Worm (Caenorhabditis elegans): ENCODE data around the gene swsn-6.

swsn-6 gene

DNA sequence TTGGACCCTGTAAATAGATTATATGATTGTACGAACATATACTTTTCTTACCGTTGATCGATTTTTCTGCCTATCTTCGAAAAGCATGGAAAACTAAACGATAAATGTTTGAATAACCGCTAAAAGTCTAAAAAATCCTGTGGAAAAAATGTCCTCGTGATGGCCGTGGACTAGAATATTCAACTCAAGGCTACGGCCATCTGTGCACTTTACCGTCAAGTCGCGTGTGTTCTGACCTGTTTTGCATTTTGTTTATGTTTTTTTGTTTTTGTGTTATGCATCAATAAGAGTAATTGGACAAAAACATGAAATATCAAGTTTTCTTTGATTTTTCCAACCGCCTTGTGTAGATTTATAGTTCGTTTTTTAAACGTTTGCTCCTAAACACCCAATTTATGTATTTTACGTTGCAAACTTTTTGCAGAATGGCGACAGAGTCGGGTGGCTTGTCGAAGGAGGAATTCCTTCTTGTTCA, 30.7 kb upstream of the swsn-6 start, which contains the start of the genes hda-6 and F41H10.4 (continued):
- peak; percentile 75 for TF ChIP-seq unc-55 (GFP tag; optimal IDR thresholded peaks at IDR 0.05)
- TF ChIP-seq ceh-82 (tag; optimal IDR thresholded peaks at IDR 0.05), result no peak
- TF ChIP-seq skn-1 (tag; optimal IDR thresholded peaks at IDR 0.05), result no peak
- no peak for TF ChIP-seq unc-39 (tag; optimal IDR thresholded peaks at IDR 0.05)
- TF ChIP-seq nhr-21 (tag; optimal IDR thresholded peaks at IDR 0.05), result peak; percentile 55
- no peak for TF ChIP-seq ztf-1 (GFP tag; conservative IDR thresholded peaks at IDR 0.05)
- TF ChIP-seq dmd-4 (tag; optimal IDR thresholded peaks at IDR 0.05), result no peak
- TF ChIP-seq aly-2 (tag; optimal IDR thresholded peaks at IDR 0.05), result no peak
- no peak for TF ChIP-seq nhr-11 (tag; optimal IDR thresholded peaks at IDR 0.05)
- peak; percentile 87 for TF ChIP-seq nhr-25 (tag; optimal IDR thresholded peaks at IDR 0.05)
- TF ChIP-seq nhr-12 (tag; optimal IDR thresholded peaks at IDR 0.05), result no peak
- TF ChIP-seq nhr-10 (tag; optimal IDR thresholded peaks at IDR 0.05), result no peak
- TF ChIP-seq crh-2 (tag; optimal IDR thresholded peaks at IDR 0.05), result peak; percentile 72
- no peak for TF ChIP-seq lin-39 (tag; optimal IDR thresholded peaks at IDR 0.05)
- peak; percentile 66 for TF ChIP-seq nhr-6 (tag; optimal IDR thresholded peaks at IDR 0.05)
- TF ChIP-seq mbf-1 (tag; optimal IDR thresholded peaks at IDR 0.05), result no peak
- no peak for TF ChIP-seq unc-62 (GFP tag; optimal IDR thresholded peaks at IDR 0.05)
- peak; percentile 13 for TF ChIP-seq R02D3.7 (tag; optimal IDR thresholded peaks at IDR 0.05)
- TF ChIP-seq peb-1 (tag; optimal IDR thresholded peaks at IDR 0.05), result no peak
- no peak for TF ChIP-seq blmp-1 (tag; optimal IDR thresholded peaks at IDR 0.05; ENCODE audit: insufficient read depth)
- TF ChIP-seq ZK546.5 (tag; optimal IDR thresholded peaks at IDR 0.05), result no peak
- TF ChIP-seq sma-9 (GFP tag; optimal IDR thresholded peaks at IDR 0.05), result peak; percentile 83
- no peak for TF ChIP-seq sma-9 (tag; optimal IDR thresholded peaks at IDR 0.05)

DNA sequence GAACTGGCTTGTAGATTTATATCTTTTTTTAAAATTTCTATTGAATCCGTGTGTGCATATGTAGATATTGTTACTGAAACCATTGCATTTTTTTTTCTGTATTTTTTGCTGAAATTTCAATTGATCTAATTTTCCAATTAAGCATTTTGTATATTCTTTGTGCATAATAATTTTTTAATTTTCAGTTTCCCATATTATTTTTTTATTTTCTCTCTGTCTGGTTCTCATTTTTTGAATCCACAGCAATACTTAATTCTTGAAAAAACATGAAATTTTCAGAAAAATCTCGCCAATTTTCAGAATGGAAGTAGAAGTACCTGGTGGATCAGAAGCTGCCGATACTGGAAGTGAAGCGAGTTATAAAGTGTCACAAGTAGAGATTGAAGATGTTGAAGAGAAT, 28.3 kb upstream of the swsn-6 start, which contains the start of gene sand-1:
TSS of gene sand-1 (plus strand) at position 301 of the 400 bp plus-strand sequence.
- no peak for TF ChIP-seq nhr-25 (tag; optimal IDR thresholded peaks at IDR 0.05)
- TF ChIP-seq nhr-129 (tag; optimal IDR thresholded peaks at IDR 0.05), result no peak
- TF ChIP-seq crh-2 (tag; optimal IDR thresholded peaks at IDR 0.05), result no peak
- no peak for TF ChIP-seq peb-1 (tag; optimal IDR thresholded peaks at IDR 0.05)
- TF ChIP-seq mdl-1 (tag; optimal IDR thresholded peaks at IDR 0.05), result no peak
- TF ChIP-seq unc-39 (tag; optimal IDR thresholded peaks at IDR 0.05), result no peak
- no peak for TF ChIP-seq nhr-10 (tag; optimal IDR thresholded peaks at IDR 0.05)
- no peak for TF ChIP-seq nhr-237 (tag; optimal IDR thresholded peaks at IDR 0.05)
- no peak for TF ChIP-seq ztf-1 (GFP tag; conservative IDR thresholded peaks at IDR 0.05)
- TF ChIP-seq sem-4 (tag; optimal IDR thresholded peaks at IDR 0.05), result no peak
- no peak for TF ChIP-seq alr-1 (tag; optimal IDR thresholded peaks at IDR 0.05)
- no peak for TF ChIP-seq C34F6.9 (tag; optimal IDR thresholded peaks at IDR 0.05)
- no peak for TF ChIP-seq ceh-16 (tag; optimal IDR thresholded peaks at IDR 0.05)

DNA sequence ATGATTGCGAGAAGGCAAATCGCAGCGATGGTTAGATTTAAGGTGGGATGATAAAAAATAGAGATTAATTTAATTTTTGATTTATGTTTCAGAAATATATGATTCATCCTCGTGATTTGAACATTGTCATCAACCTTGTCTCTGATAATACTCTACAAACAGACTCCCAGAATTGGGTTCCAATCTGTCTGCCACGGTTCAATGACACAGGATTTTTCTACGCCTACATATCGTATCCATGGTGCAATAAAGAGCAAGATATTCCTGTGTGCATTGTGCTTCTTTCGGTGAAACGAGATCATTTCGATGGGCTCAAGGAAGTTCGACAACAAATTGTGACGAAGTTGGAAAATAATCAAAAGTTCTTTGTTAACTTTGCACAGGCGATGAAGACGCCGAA, 26.9 kb upstream of the swsn-6 start:
- TF ChIP-seq ceh-16 (tag; optimal IDR thresholded peaks at IDR 0.05) (no peak), blmp-1 (tag; optimal IDR thresholded peaks at IDR 0.05; ENCODE audit: insufficient read depth) (no peak), sma-9 (GFP tag; optimal IDR thresholded peaks at IDR 0.05) (no peak), sma-9 (tag; optimal IDR thresholded peaks at IDR 0.05) (no peak), lsy-2 (tag; optimal IDR thresholded peaks at IDR 0.05) (no peak), nhr-237 (tag; optimal IDR thresholded peaks at IDR 0.05) (no peak), fos-1 (tag; optimal IDR thresholded peaks at IDR 0.05) (no peak), lin-13 (GFP tag; optimal IDR thresholded peaks at IDR 0.05) (no peak)

DNA sequence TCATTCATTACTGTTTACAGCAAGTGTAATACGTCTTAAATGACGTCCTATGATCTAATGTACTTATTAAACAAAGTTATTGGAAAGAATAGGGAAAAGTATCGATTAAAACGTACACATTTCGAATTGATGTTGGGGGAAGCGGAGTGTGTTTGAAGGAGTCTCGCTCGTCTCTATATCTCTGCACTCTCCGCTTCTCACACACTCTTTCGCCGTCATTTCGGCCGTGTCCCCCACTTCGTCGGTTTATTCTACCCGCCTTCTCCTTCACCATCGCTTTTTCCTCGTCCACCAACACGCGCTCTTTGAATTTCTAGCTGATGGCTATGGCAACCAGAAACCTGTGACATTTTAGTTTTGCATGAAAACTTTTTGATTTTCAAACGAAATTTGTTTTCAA, 26.0 kb upstream of the swsn-6 start:
- TF ChIP-seq nhr-129 (tag; optimal IDR thresholded peaks at IDR 0.05), result peak; percentile 50
- TF ChIP-seq ama-1 (optimal IDR thresholded peaks at IDR 0.05), result no peak
- TF ChIP-seq crh-2 (tag; optimal IDR thresholded peaks at IDR 0.05), result peak; percentile 34
- peak; percentile 37 for TF ChIP-seq snpc-4 (tag; optimal IDR thresholded peaks at IDR 0.05)
- TF ChIP-seq F13H6.1 (tag; optimal IDR thresholded peaks at IDR 0.05), result peak; percentile 29
- peak; percentile 20 for TF ChIP-seq nhr-25 (tag; optimal IDR thresholded peaks at IDR 0.05)
- TF ChIP-seq mbf-1 (tag; optimal IDR thresholded peaks at IDR 0.05), result no peak
- peak; percentile 52 for TF ChIP-seq unc-55 (GFP tag; optimal IDR thresholded peaks at IDR 0.05)
- no peak for TF ChIP-seq blmp-1 (tag; optimal IDR thresholded peaks at IDR 0.05; ENCODE audit: insufficient read depth)
- no peak for TF ChIP-seq ztf-11 (tag; optimal IDR thresholded peaks at IDR 0.05)
- no peak for TF ChIP-seq skn-1 (tag; optimal IDR thresholded peaks at IDR 0.05)
- TF ChIP-seq C34F6.9 (tag; optimal IDR thresholded peaks at IDR 0.05), result peak; percentile 63
- TF ChIP-seq sma-9 (GFP tag; optimal IDR thresholded peaks at IDR 0.05), result peak; percentile 11
- no peak for TF ChIP-seq sma-9 (tag; optimal IDR thresholded peaks at IDR 0.05)
- no peak for TF ChIP-seq R02D3.7 (tag; optimal IDR thresholded peaks at IDR 0.05)
- TF ChIP-seq nhr-237 (tag; optimal IDR thresholded peaks at IDR 0.05), result no peak
- TF ChIP-seq nhr-12 (tag; optimal IDR thresholded peaks at IDR 0.05), result no peak
- peak in 1 of 2 experiments; percentile 45 for TF ChIP-seq lsy-2 (tag; optimal IDR thresholded peaks at IDR 0.05)
